Worm (Caenorhabditis elegans) whole organism, L4 larva: ENCODE data around the gene mmab-1.

Experiments
- F37D6.2 ChIP-seq: sonication (generic microtip); optimal IDR thresholded peaks from 2 replicates; lab custom pipeline; 2016; ENCODE audit warnings: mild to moderate bottlenecking, missing genetic modification characterization, missing compliant biosample characterization
- F44E2.7 ChIP-seq: fragments of 200-800 bp; sonication (Bioruptor generic); IDR thresholded peaks from 2 replicates; pipeline ENCODE4 v2.1.2; 2022; ENCODE audit warnings: missing genetic modification characterization, missing compliant biosample characterization
- Y105C5A.15 ChIP-seq: fragments of 200-800 bp; sonication (Bioruptor generic); IDR thresholded peaks from 2 replicates; pipeline ENCODE4 v1.3.6; 2022; ENCODE audit warnings: missing genetic modification characterization, missing compliant biosample characterization
- ama-1 ChIP-seq: fragments of 150-350 bp; optimal IDR thresholded peaks from 2 replicates; lab custom pipeline; 2014; ENCODE audit warnings: inconsistent platforms, mixed read lengths
- ceh-20 ChIP-seq: fragments of 200-800 bp; sonication (Bioruptor generic); IDR thresholded peaks from 2 replicates; pipeline ENCODE4 v1.3.6; 2022; ENCODE audit warnings: missing genetic modification reagents, missing genetic modification characterization, missing compliant biosample characterization
- ceh-28 ChIP-seq: fragments of 150-350 bp; optimal IDR thresholded peaks from 2 replicates; lab custom pipeline; 2014; ENCODE audit warnings: missing biosample characterization, missing genetic modification reagents, missing genetic modification characterization
- ceh-32 ChIP-seq: sonication (generic microtip); optimal IDR thresholded peaks from 2 replicates; lab custom pipeline; 2016; ENCODE audit warnings: mild to moderate bottlenecking, missing genetic modification characterization, missing compliant biosample characterization; ENCODE audit not compliant: poor library complexity
- ceh-82 ChIP-seq: sonication (generic microtip); optimal IDR thresholded peaks from 2 replicates; lab custom pipeline; 2017; ENCODE audit warnings: missing biosample characterization, missing genetic modification characterization
- ctbp-1 ChIP-seq: fragments of 200-800 bp; sonication (Bioruptor generic); IDR thresholded peaks from 2 replicates; pipeline ENCODE4 v1.3.6; 2022; ENCODE audit warnings: missing genetic modification reagents, missing genetic modification characterization, missing compliant biosample characterization
- daf-16 ChIP-seq, 3 experiments: sonication (generic microtip); optimal IDR thresholded peaks; 2 replicates each; lab custom pipeline; 2016 to 2017; ENCODE audit warnings: missing genetic modification characterization in 3 of 3, missing genetic modification reagents in 3 of 3, mild to moderate bottlenecking in 2 of 3, missing compliant biosample characterization in 2 of 3, missing biosample characterization in 1 of 3, moderate library complexity in 1 of 3
- dmd-6 ChIP-seq: fragments of 200-800 bp; sonication (Bioruptor generic); IDR thresholded peaks from 2 replicates; pipeline ENCODE4 v1.3.6; 2022; ENCODE audit warnings: missing genetic modification reagents, missing genetic modification characterization, missing compliant biosample characterization
- dpl-1 ChIP-seq: fragments of 150-350 bp; optimal IDR thresholded peaks from 2 replicates; lab custom pipeline; 2014; ENCODE audit warnings: missing biosample characterization, missing genetic modification reagents, missing genetic modification characterization
- duxl-1 ChIP-seq: sonication (generic microtip); optimal IDR thresholded peaks from 2 replicates; lab custom pipeline; 2016; ENCODE audit warnings: mild to moderate bottlenecking, missing genetic modification characterization, moderate library complexity, missing compliant biosample characterization; ENCODE audit not compliant: poor library complexity
- egl-27 ChIP-seq: sonication (generic microtip); optimal IDR thresholded peaks from 3 replicates; lab custom pipeline; 2017; ENCODE audit warnings: missing biosample characterization, missing genetic modification reagents, missing genetic modification characterization
- egl-43 ChIP-seq: fragments of 200-800 bp; sonication (Bioruptor generic); IDR thresholded peaks from 2 replicates; pipeline ENCODE4 v1.3.6; 2022; ENCODE audit warnings: missing genetic modification reagents, missing genetic modification characterization, missing compliant biosample characterization
- fkh-10 ChIP-seq: fragments of 150-350 bp; optimal IDR thresholded peaks from 2 replicates; lab custom pipeline; 2014; ENCODE audit warnings: missing biosample characterization, missing genetic modification reagents, missing genetic modification characterization
- hif-1 ChIP-seq, 2 experiments: sonication (generic microtip); optimal IDR thresholded peaks; 2 replicates each; lab custom pipeline; 2016 to 2017; ENCODE audit warnings: missing compliant biosample characterization in 2 of 2, missing genetic modification characterization in 2 of 2, missing genetic modification reagents in 2 of 2, missing genotype in 2 of 2, mild to moderate bottlenecking in 1 of 2
- hlh-11 ChIP-seq: fragments of 200-800 bp; sonication (Bioruptor generic); optimal IDR thresholded peaks from 2 replicates; lab custom pipeline; 2018; ENCODE audit warnings: mild to moderate bottlenecking, missing genetic modification characterization, missing compliant biosample characterization
- hmg-1.1 ChIP-seq: fragments of 200-800 bp; sonication (Bioruptor generic); IDR thresholded peaks from 2 replicates; pipeline ENCODE4 v1.3.6; 2022; ENCODE audit warnings: missing genetic modification reagents, missing genetic modification characterization, missing compliant biosample characterization
- lin-15B ChIP-seq: fragments of 150-350 bp; sonication (generic microtip); optimal IDR thresholded peaks from 3 replicates; lab custom pipeline; 2014; ENCODE audit warnings: missing biosample characterization, missing genetic modification characterization
- lin-38 ChIP-seq: fragments of 200-800 bp; sonication (Bioruptor generic); IDR thresholded peaks from 2 replicates; pipeline ENCODE4 v1.3.6; 2022; ENCODE audit warnings: missing genetic modification reagents, missing genetic modification characterization, missing compliant biosample characterization
- lin-39 ChIP-seq: fragments of 150-350 bp; optimal IDR thresholded peaks from 2 replicates; lab custom pipeline; 2014; ENCODE audit warnings: missing biosample characterization, missing genetic modification reagents, missing genetic modification characterization
- lir-3 ChIP-seq: sonication (generic microtip); optimal IDR thresholded peaks from 2 replicates; lab custom pipeline; 2016; ENCODE audit warnings: mild to moderate bottlenecking, missing genetic modification characterization, missing compliant biosample characterization
- lsy-2 ChIP-seq, 2 experiments: fragments of 150-350 bp in 1 of 2; sonication (generic microtip) in 1 of 2; optimal IDR thresholded peaks; 2 replicates each; lab custom pipeline; 2014 to 2017; ENCODE audit warnings: missing biosample characterization in 2 of 2, missing genetic modification characterization in 2 of 2
- mep-1 ChIP-seq: fragments of 150-350 bp; sonication (generic microtip); optimal IDR thresholded peaks from 3 replicates; lab custom pipeline; 2014; ENCODE audit warnings: missing biosample characterization, missing genetic modification characterization
- mes-2 ChIP-seq: sonication (generic microtip); optimal IDR thresholded peaks from 2 replicates; lab custom pipeline; 2016; ENCODE audit warnings: missing genotype, mild to moderate bottlenecking, missing genetic modification characterization, missing compliant biosample characterization; ENCODE audit not compliant: poor library complexity, severe bottlenecking
- nhr-111 ChIP-seq: fragments of 200-800 bp; sonication (Bioruptor generic); optimal IDR thresholded peaks from 2 replicates; lab custom pipeline; 2018; ENCODE audit warnings: mild to moderate bottlenecking, missing genetic modification characterization, missing compliant biosample characterization
- nhr-28 ChIP-seq: fragments of 150-350 bp; optimal IDR thresholded peaks from 2 replicates; lab custom pipeline; 2014; ENCODE audit warnings: missing biosample characterization, missing genetic modification characterization
- nhr-76 ChIP-seq: fragments of 150-350 bp; optimal IDR thresholded peaks from 2 replicates; lab custom pipeline; 2014; ENCODE audit warnings: missing biosample characterization, missing genetic modification characterization
- nhr-77 ChIP-seq: fragments of 150-350 bp; optimal IDR thresholded peaks from 2 replicates; lab custom pipeline; 2014; ENCODE audit warnings: missing biosample characterization, missing genetic modification characterization
- php-3 ChIP-seq: fragments of 200-800 bp; sonication (Bioruptor generic); IDR thresholded peaks from 2 replicates; pipeline ENCODE4 v1.3.6; 2022; ENCODE audit warnings: missing genetic modification reagents, missing genetic modification characterization, missing compliant biosample characterization
- pqm-1 ChIP-seq: sonication (generic microtip); optimal IDR thresholded peaks from 2 replicates; lab custom pipeline; 2017; ENCODE audit warnings: missing biosample characterization, missing genetic modification characterization
- saeg-2 ChIP-seq: fragments of 200-800 bp; sonication (Bioruptor generic); IDR thresholded peaks from 2 replicates; pipeline ENCODE4 v1.3.6; 2022; ENCODE audit warnings: missing genetic modification reagents, missing genetic modification characterization, missing compliant biosample characterization
- set-16 ChIP-seq: fragments of 200-800 bp; sonication (Bioruptor generic); IDR thresholded peaks from 2 replicates; pipeline ENCODE4 v1.3.6; 2022; ENCODE audit warnings: missing genetic modification reagents, missing genetic modification characterization, missing compliant biosample characterization
- skn-1 ChIP-seq: fragments of 150-350 bp; optimal IDR thresholded peaks from 2 replicates; lab custom pipeline; 2014; ENCODE audit warnings: missing biosample characterization, missing genetic modification characterization
- unc-62 ChIP-seq, 3 experiments: fragments of 150-350 bp in 1 of 3; sonication (generic microtip); optimal IDR thresholded peaks in 2 of 3; peaks in 1 of 3; 1 replicate in 1 of 3; 2 replicates in 2 of 3; lab custom pipeline; 2014 to 2017; ENCODE audit warnings: missing biosample characterization in 3 of 3, missing genetic modification characterization in 3 of 3, missing genetic modification reagents in 3 of 3, missing genotype in 1 of 3
- zag-1 ChIP-seq: fragments of 150-350 bp; optimal IDR thresholded peaks from 2 replicates; lab custom pipeline; 2014; ENCODE audit warnings: missing biosample characterization, missing genetic modification characterization
- zfp-2 ChIP-seq: sonication (generic microtip); optimal IDR thresholded peaks from 2 replicates; lab custom pipeline; 2016; ENCODE audit warnings: mild to moderate bottlenecking, missing genetic modification characterization, missing compliant biosample characterization
- zip-2 ChIP-seq: fragments of 150-350 bp; optimal IDR thresholded peaks from 2 replicates; lab custom pipeline; 2014; ENCODE audit warnings: missing biosample characterization, missing genetic modification characterization

mmab-1 gene

ce11 chrIII:4881955-4882354 lies 40.0 kb downstream of the mmab-1 start:
- TF ChIP-seq F44E2.7 (GFP tag; lab: Robert Waterston, UW) (no peak), hlh-11 (tag; lab: Kevin White, UChicago) (peak; percentile 12), pqm-1 (peak; percentile 38), nhr-28 (tag; lab: Kevin White, UChicago) (peak; percentile 11), zip-2 (tag; lab: Kevin White, UChicago) (no peak), nhr-77 (tag; lab: Kevin White, UChicago) (no peak), set-16 (no peak), F37D6.2 (tag; lab: Kevin White, UChicago) (no peak), daf-16 (GFP tag; optimal IDR thresholded peaks at IDR 0.05; lab: Kevin White, UChicago) (no peak), daf-16 (tag; optimal IDR thresholded peaks at IDR 0.05; lab: Kevin White, UChicago) (peak; percentile 22), dmd-6 (0 out of 2 replicates have a peak, but pooled peaks have one; percentile 17)

DNA sequence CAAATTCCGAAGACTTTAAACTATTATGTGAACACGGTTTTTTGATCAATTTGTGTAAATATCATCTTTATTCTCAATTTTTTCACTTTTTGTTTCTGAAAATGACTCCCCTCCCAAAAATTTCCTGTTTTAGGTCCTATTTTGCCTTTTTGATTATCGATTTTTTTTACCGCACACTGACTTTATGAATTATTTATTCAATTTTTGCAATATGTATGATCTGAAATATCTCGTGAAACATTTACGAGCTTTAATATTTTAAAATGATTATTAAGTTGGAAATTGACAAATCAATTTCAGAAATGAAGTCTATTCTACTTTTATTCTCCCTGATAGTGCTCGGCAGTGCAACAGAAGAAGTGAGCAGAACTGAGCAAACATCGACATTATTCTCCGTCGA lies 42.5 kb downstream of the mmab-1 start, which contains the start of gene C35D10.1:
C35D10.1 (plus strand) TSS at position 301 of the 400 bp plus-strand sequence.
- peak; percentile 38 for TF ChIP-seq ceh-28
- no peak for TF ChIP-seq saeg-2 (GFP tag; lab: Robert Waterston, UW)
- no peak for TF ChIP-seq hmg-1.1 (GFP tag; lab: Robert Waterston, UW)
- TF ChIP-seq ceh-20 (GFP tag; lab: Robert Waterston, UW), result no peak
- peak; percentile 62 for TF ChIP-seq lin-38 (GFP tag; lab: Robert Waterston, UW)
- TF ChIP-seq, all 104 proteins: peak for 2

DNA sequence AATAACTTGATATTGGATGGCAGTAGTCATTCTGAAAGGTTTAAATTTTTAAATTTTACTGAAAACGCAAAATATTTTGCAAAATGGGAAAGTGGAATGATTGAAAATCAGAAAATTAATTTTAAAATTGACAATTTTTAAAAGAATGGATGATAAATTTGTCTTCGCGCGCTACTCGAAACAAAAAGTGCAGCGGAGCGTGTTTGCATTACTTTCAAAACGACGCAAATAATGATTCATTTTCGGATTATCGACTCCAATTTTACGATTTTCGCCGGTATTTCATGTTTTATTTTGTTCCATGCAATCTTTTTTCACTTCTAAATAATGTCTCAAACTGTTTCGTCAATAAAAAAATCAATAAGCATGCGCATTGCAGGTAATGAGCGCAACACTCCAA lies 43.6 kb downstream of the mmab-1 start, which contains the start of the genes tost-1 and arx-6:
tost-1 (minus strand) TSS at position 31 of the 400 bp plus-strand sequence.
arx-6 (plus strand) TSS at position 378 of the 400 bp plus-strand sequence.
- TF ChIP-seq set-16, result no peak
- TF ChIP-seq egl-27 (tag; lab: Kevin White, UChicago), result no peak
- TF ChIP-seq lin-39 (tag; lab: Kevin White, UChicago), result no peak
- no peak for TF ChIP-seq nhr-28 (tag; lab: Kevin White, UChicago)
- TF ChIP-seq ceh-20 (GFP tag; lab: Robert Waterston, UW), result no peak
- no peak for TF ChIP-seq ctbp-1 (GFP tag; lab: Robert Waterston, UW)
- no peak for TF ChIP-seq nhr-111 (GFP tag; lab: Kevin White, UChicago)
- TF ChIP-seq nhr-76 (tag; lab: Kevin White, UChicago), result no peak
- peak; percentile 19 for TF ChIP-seq fkh-10 (GFP tag; lab: Kevin White, UChicago)
- no peak for TF ChIP-seq egl-43 (GFP tag; lab: Robert Waterston, UW)
- TF ChIP-seq duxl-1 (tag; lab: Kevin White, UChicago), result no peak
- TF ChIP-seq daf-16 (GFP tag; optimal IDR thresholded peaks at IDR 0.05; lab: Kevin White, UChicago), result no peak
- no peak for TF ChIP-seq daf-16 (tag; optimal IDR thresholded peaks at IDR 0.05; lab: Kevin White, UChicago)
- no peak for TF ChIP-seq php-3 (GFP tag; lab: Robert Waterston, UW)
- no peak for TF ChIP-seq lin-15B
- TF ChIP-seq dpl-1 (GFP tag; lab: Kevin White, UChicago), result peak; percentile 84
- TF ChIP-seq lsy-2 (tag; optimal IDR thresholded peaks at IDR 0.05; lab: Kevin White, UChicago), result peak in 1 of 2 experiments; percentile 69
- no peak for TF ChIP-seq zag-1 (tag; lab: Kevin White, UChicago)
- no peak for TF ChIP-seq ceh-32 (tag; lab: Kevin White, UChicago)
- TF ChIP-seq mep-1, result no peak
- TF ChIP-seq hif-1 (tag; optimal IDR thresholded peaks at IDR 0.05; lab: Kevin White, UChicago), result no peak
- TF ChIP-seq lir-3, result no peak
- no peak for TF ChIP-seq ceh-82 (tag; lab: Kevin White, UChicago)
- no peak for TF ChIP-seq ama-1 (lab: Kevin White, UChicago)
- TF ChIP-seq mes-2 (tag; lab: Kevin White, UChicago), result peak; percentile 81
- TF ChIP-seq unc-62 (GFP tag; optimal IDR thresholded peaks at IDR 0.05 in 1 of 2; lab: Kevin White, UChicago), result no peak
- TF ChIP-seq unc-62 (tag; optimal IDR thresholded peaks at IDR 0.05; lab: Kevin White, UChicago), result no peak
- no peak for TF ChIP-seq Y105C5A.15 (GFP tag; lab: Robert Waterston, UW)
- no peak for TF ChIP-seq zfp-2 (tag; lab: Kevin White, UChicago)
- TF ChIP-seq skn-1 (tag; lab: Kevin White, UChicago), result no peak
- TF ChIP-seq lin-38 (GFP tag; lab: Robert Waterston, UW), result peak; percentile 93
